Fruit fly (Drosophila melanogaster): ENCODE measurements around the gene CG15177.
A peak's percentile ranks its signal among the peaks of the same experiment; 100 is the strongest.

CG15177 gene

dm6 chr3R:6667245-6667644 lies 38.1 kb upstream of the CG15177 start (continued):
- peak; percentile 46 for TF ChIP-seq da (GFP tag; optimal IDR thresholded peaks at IDR 0.05)
- TF ChIP-seq CG10209 (GFP tag; optimal IDR thresholded peaks at IDR 0.05), result peak; percentile 71
- no peak for TF ChIP-seq CG43689 (GFP tag; IDR thresholded peaks at IDR 0.05)
- TF ChIP-seq CG17361 (GFP tag; IDR thresholded peaks at IDR 0.05), result peak; percentile 20; the same call in 1 of the 3 replicates
- no peak for TF ChIP-seq sima (GFP tag; optimal IDR thresholded peaks at IDR 0.05)
- TF ChIP-seq CG3407 (GFP tag; optimal IDR thresholded peaks at IDR 0.05), result peak; percentile 48
- TF ChIP-seq sisA (GFP tag; IDR thresholded peaks at IDR 0.05), result no peak
- TF ChIP-seq CG10462 (GFP tag; optimal IDR thresholded peaks at IDR 0.05), result peak; percentile 34
- no peak for TF ChIP-seq pb (GFP tag; optimal IDR thresholded peaks at IDR 0.05)
- no peak for TF ChIP-seq ato (GFP tag; IDR thresholded peaks at IDR 0.05; ENCODE audit: partially characterized antibody)
- TF ChIP-seq Neu2 (GFP tag; optimal IDR thresholded peaks at IDR 0.05; ENCODE audit: borderline replicate concordance), result peak; percentile 90
- TF ChIP-seq amos (GFP tag; IDR thresholded peaks at IDR 0.05; ENCODE audit: partially characterized antibody), result no peak
- TF ChIP-seq CG7271 (tag; optimal IDR thresholded peaks at IDR 0.05), result peak; percentile 76
- no peak for TF ChIP-seq br (optimal IDR thresholded peaks at IDR 0.05)
- TF ChIP-seq Hmr (GFP tag; optimal IDR thresholded peaks at IDR 0.05), result no peak
- TF ChIP-seq CG5953 (GFP tag; IDR thresholded peaks at IDR 0.05), result no peak
- peak; percentile 83 for TF ChIP-seq CG7745 (tag; optimal IDR thresholded peaks at IDR 0.05)
- peak; percentile 95 for TF ChIP-seq CG15479 (GFP tag; optimal IDR thresholded peaks at IDR 0.05)
- TF ChIP-seq CG12744 (GFP tag; optimal IDR thresholded peaks at IDR 0.05), result no peak
- TF ChIP-seq jumu (GFP tag; optimal IDR thresholded peaks at IDR 0.05), result no peak
- TF ChIP-seq CG2712 (tag; optimal IDR thresholded peaks at IDR 0.05), result peak; percentile 50
- TF ChIP-seq CG10431 (GFP tag; optimal IDR thresholded peaks at IDR 0.05), result no peak
- TF ChIP-seq CG7987 (GFP tag; optimal IDR thresholded peaks at IDR 0.05), result peak; percentile 54
- TF ChIP-seq lov (optimal IDR thresholded peaks at IDR 0.05), result no peak
- TF ChIP-seq lov (GFP tag; IDR thresholded peaks at IDR 0.05), result peak; percentile 73; the same call in 1 of the 3 replicates
- TF ChIP-seq Bdp1 (GFP tag; optimal IDR thresholded peaks at IDR 0.05), result no peak
- TF ChIP-seq CG10147 (GFP tag; optimal IDR thresholded peaks at IDR 0.05), result no peak
- TF ChIP-seq wek (GFP tag; optimal IDR thresholded peaks at IDR 0.05), result peak; percentile 62
- TF ChIP-seq trem (tag; optimal IDR thresholded peaks at IDR 0.05), result peak; percentile 44
- TF ChIP-seq CG11247 (GFP tag; IDR thresholded peaks at IDR 0.05), result no peak
- TF ChIP-seq CG17328 (GFP tag; IDR thresholded peaks at IDR 0.05), result no peak
- no peak for TF ChIP-seq sc (optimal IDR thresholded peaks at IDR 0.05)
- peak; percentile 58 for TF ChIP-seq sc (GFP tag; optimal IDR thresholded peaks at IDR 0.05)
- peak; percentile 53 for TF ChIP-seq CG12219 (GFP tag; optimal IDR thresholded peaks at IDR 0.05)
- TF ChIP-seq mam (GFP tag; optimal IDR thresholded peaks at IDR 0.05), result no peak
- no peak for TF ChIP-seq gsb (GFP tag; IDR thresholded peaks at IDR 0.05)
- TF ChIP-seq usp (GFP tag; optimal IDR thresholded peaks at IDR 0.05), result no peak
- peak; percentile 12; the same call in 1 of the 2 replicates for TF ChIP-seq chm (GFP tag; IDR thresholded peaks at IDR 0.05)
- TF ChIP-seq Awh (GFP tag; IDR thresholded peaks at IDR 0.05), result 0 out of 2 replicates have a peak, but pooled peaks have one; percentile 6
- no peak for TF ChIP-seq CG15514 (GFP tag; optimal IDR thresholded peaks at IDR 0.05)
- peak; percentile 25 for TF ChIP-seq caup (GFP tag; optimal IDR thresholded peaks at IDR 0.05; ENCODE audit: severe bottlenecking)
- TF ChIP-seq C15 (GFP tag; IDR thresholded peaks at IDR 0.05), result no peak
- no peak for TF ChIP-seq Six4 (GFP tag; optimal IDR thresholded peaks at IDR 0.05)
- no peak for TF ChIP-seq CG2889 (GFP tag; IDR thresholded peaks at IDR 0.05)
- no peak for TF ChIP-seq CG31365 (tag; optimal IDR thresholded peaks at IDR 0.05)
